Worm (Caenorhabditis elegans): ENCODE data around the gene C41C4.9.

- TF ChIP-seq ztf-4 (tag; optimal IDR thresholded peaks at IDR 0.05) (no peak), snpc-4 (tag; optimal IDR thresholded peaks at IDR 0.05) (no peak), lsy-2 (tag; optimal IDR thresholded peaks at IDR 0.05) (no peak), ama-1 (optimal IDR thresholded peaks at IDR 0.05) (no peak), lin-13 (GFP tag; optimal IDR thresholded peaks at IDR 0.05) (no peak), zag-1 (tag; optimal IDR thresholded peaks at IDR 0.05) (no peak), ztf-11 (tag; optimal IDR thresholded peaks at IDR 0.05) (no peak), ceh-16 (tag; optimal IDR thresholded peaks at IDR 0.05) (no peak), unc-55 (GFP tag; optimal IDR thresholded peaks at IDR 0.05) (no peak), Y55F3AM.14 (GFP tag; optimal IDR thresholded peaks at IDR 0.05) (no peak), R02D3.7 (tag; optimal IDR thresholded peaks at IDR 0.05) (no peak)
Observed at ce11 chrII:8078041-8078440, 29.4 kb upstream of the C41C4.9 start, which contains the start of gene K02C4.5.

All from whole organism, L2 larva.